Fruit fly (Drosophila melanogaster) whole organism, embryonic: ENCODE data around the gene CG33267.

Experiments
- Antp ChIP-seq: fragments of 200-800 bp; sonication (Bioruptor generic); optimal IDR thresholded peaks from 3 replicates; lab custom pipeline; 2016; ENCODE audit warnings: missing biosample characterization, missing genetic modification characterization
- Asciz ChIP-seq: fragments of 200-800 bp; sonication (Bioruptor generic); optimal IDR thresholded peaks from 2 replicates; lab custom pipeline; 2017; ENCODE audit warnings: missing biosample characterization, mild to moderate bottlenecking, missing genetic modification characterization, missing genetic modification reagents
- Blimp-1 ChIP-seq: fragments of 200-800 bp; sonication (Bioruptor generic); optimal IDR thresholded peaks from 3 replicates; lab custom pipeline; 2018; ENCODE audit warnings: missing biosample characterization, missing genetic modification characterization, mild to moderate bottlenecking, moderate library complexity, missing genetic modification reagents
- Bteb2 ChIP-seq: fragments of 200-800 bp; sonication (Bioruptor generic); optimal IDR thresholded peaks from 2 replicates; lab custom pipeline; 2016; ENCODE audit warnings: missing biosample characterization, missing genetic modification characterization
- CG10321 ChIP-seq: fragments of 200-800 bp; sonication (Bioruptor generic); IDR thresholded peaks from 2 replicates; pipeline ENCODE4 v1.3.6; 2022; ENCODE audit warnings: missing biosample characterization, missing genetic modification characterization
- CG10543 ChIP-seq: fragments of 200-800 bp; sonication (Bioruptor generic); optimal IDR thresholded peaks from 3 replicates; lab custom pipeline; 2017; ENCODE audit warnings: missing biosample characterization, mild to moderate bottlenecking, missing genetic modification characterization, moderate library complexity
- CG10979 ChIP-seq: fragments of 200-800 bp; sonication (Bioruptor generic); optimal IDR thresholded peaks from 2 replicates; lab custom pipeline; 2018; ENCODE audit warnings: missing biosample characterization, mild to moderate bottlenecking, missing genetic modification characterization, moderate library complexity
- CG11085 ChIP-seq: fragments of 200-800 bp; sonication (Bioruptor generic); IDR thresholded peaks from 2 replicates; pipeline ENCODE4 v1.3.6; 2022; ENCODE audit warnings: missing biosample characterization, missing genetic modification characterization
- CG11456 ChIP-seq: fragments of 200-800 bp; sonication (Bioruptor generic); IDR thresholded peaks from 3 replicates; pipeline ENCODE4 v1.3.6; 2022; ENCODE audit warnings: missing biosample characterization, missing genetic modification characterization
- CG11560 ChIP-seq: fragments of 200-800 bp; sonication (Bioruptor generic); IDR thresholded peaks from 3 replicates; pipeline ENCODE4 v1.3.6; 2022; ENCODE audit warnings: missing biosample characterization, missing genetic modification characterization
- CG11696 ChIP-seq: fragments of 200-800 bp; sonication (Bioruptor generic); IDR thresholded peaks from 2 replicates; pipeline ENCODE4 v1.3.6; 2022; ENCODE audit warnings: missing biosample characterization, missing genetic modification characterization
- CG12236 ChIP-seq: fragments of 200-800 bp; sonication (Bioruptor generic); optimal IDR thresholded peaks from 2 replicates; lab custom pipeline; 2016; ENCODE audit warnings: missing biosample characterization, missing genetic modification characterization
- CG12769 ChIP-seq: fragments of 200-800 bp; sonication (Bioruptor generic); optimal IDR thresholded peaks from 2 replicates; lab custom pipeline; 2019; ENCODE audit warnings: missing biosample characterization, mild to moderate bottlenecking, missing genetic modification characterization, moderate library complexity
- CG13296 ChIP-seq: fragments of 200-800 bp; sonication (Bioruptor generic); optimal IDR thresholded peaks from 3 replicates; lab custom pipeline; 2018; ENCODE audit warnings: missing biosample characterization, mild to moderate bottlenecking, missing genetic modification characterization
- CG13624 ChIP-seq: fragments of 200-800 bp; sonication (Bioruptor generic); optimal IDR thresholded peaks from 2 replicates; lab custom pipeline; 2016; ENCODE audit warnings: missing biosample characterization, missing genetic modification characterization
- CG15011 ChIP-seq: fragments of 200-800 bp; sonication (Bioruptor generic); optimal IDR thresholded peaks from 3 replicates; lab custom pipeline; 2018; ENCODE audit warnings: missing biosample characterization, mild to moderate bottlenecking, missing genetic modification characterization
- CG15479 ChIP-seq: fragments of 200-800 bp; sonication (Bioruptor generic); optimal IDR thresholded peaks from 3 replicates; lab custom pipeline; 2019; ENCODE audit warnings: missing biosample characterization, mild to moderate bottlenecking, missing genetic modification characterization, moderate library complexity
- CG17186 ChIP-seq: fragments of 200-800 bp; sonication (Bioruptor generic); optimal IDR thresholded peaks from 3 replicates; lab custom pipeline; 2017; ENCODE audit warnings: missing biosample characterization, missing genetic modification reagents, missing genetic modification characterization
- CG18011 ChIP-seq: fragments of 200-800 bp; sonication (Bioruptor generic); optimal IDR thresholded peaks from 2 replicates; lab custom pipeline; 2017; ENCODE audit warnings: missing biosample characterization, missing genetic modification characterization, mild to moderate bottlenecking, moderate library complexity, missing genotype
- CG18262 ChIP-seq: fragments of 200-800 bp; optimal IDR thresholded peaks from 3 replicates; lab custom pipeline; 2019; ENCODE audit warnings: missing biosample characterization, mild to moderate bottlenecking, missing genetic modification characterization, moderate library complexity
- CG2129 ChIP-seq: fragments of 200-800 bp; sonication (Bioruptor generic); IDR thresholded peaks from 2 replicates; pipeline ENCODE4 v1.3.6; 2022; ENCODE audit warnings: missing biosample characterization, missing genetic modification characterization; ENCODE audit not compliant: partially characterized antibody
- CG3407 ChIP-seq: fragments of 200-800 bp; sonication (Bioruptor generic); optimal IDR thresholded peaks from 2 replicates; lab custom pipeline; 2018; ENCODE audit warnings: missing biosample characterization, mild to moderate bottlenecking, missing genetic modification characterization
- CG34224 ChIP-seq: fragments of 200-800 bp; sonication (Bioruptor generic); IDR thresholded peaks from 3 replicates; pipeline ENCODE4 v1.3.6; 2022; ENCODE audit warnings: missing biosample characterization, missing genetic modification characterization; ENCODE audit not compliant: partially characterized antibody
- CG3838 ChIP-seq: fragments of 200-800 bp; sonication (Bioruptor generic); optimal IDR thresholded peaks from 3 replicates; lab custom pipeline; 2016; ENCODE audit warnings: missing biosample characterization, missing genetic modification characterization
- CG43689 ChIP-seq: fragments of 200-800 bp; sonication (Bioruptor generic); IDR thresholded peaks from 2 replicates; pipeline ENCODE4 v1.3.6; 2022; ENCODE audit warnings: missing biosample characterization, missing genetic modification characterization
- CG7786 ChIP-seq: fragments of 200-800 bp; sonication (Bioruptor generic); optimal IDR thresholded peaks from 2 replicates; lab custom pipeline; 2016; ENCODE audit warnings: missing biosample characterization, missing genetic modification characterization
- CG8281 ChIP-seq: fragments of 200-800 bp; sonication (Bioruptor generic); optimal IDR thresholded peaks from 2 replicates; lab custom pipeline; 2018; ENCODE audit warnings: missing biosample characterization, mild to moderate bottlenecking, missing genetic modification characterization, moderate library complexity
- CG8290 ChIP-seq, 3 experiments: fragments of 200-800 bp; sonication (Bioruptor generic); optimal IDR thresholded peaks; 2 replicates each; lab custom pipeline; 2016 to 2019; ENCODE audit warnings: missing biosample characterization in 3 of 3, missing genetic modification characterization in 3 of 3, mild to moderate bottlenecking in 2 of 3, moderate library complexity in 1 of 3
- CG9932 ChIP-seq: fragments of 200-800 bp; sonication (Bioruptor generic); IDR thresholded peaks from 2 replicates; pipeline ENCODE4 v1.3.6; 2022; ENCODE audit warnings: missing biosample characterization, missing genetic modification characterization
- D19B ChIP-seq: fragments of 200-800 bp; sonication (Bioruptor generic); optimal IDR thresholded peaks from 2 replicates; lab custom pipeline; 2017; ENCODE audit warnings: missing biosample characterization, mild to moderate bottlenecking, missing genetic modification characterization
- Drgx ChIP-seq: fragments of 200-800 bp; sonication (Bioruptor generic); IDR thresholded peaks from 2 replicates; pipeline ENCODE4 v1.3.6; 2022; ENCODE audit warnings: missing biosample characterization, missing genetic modification characterization
- Lim3 ChIP-seq: fragments of 200-800 bp; sonication (Bioruptor generic); IDR thresholded peaks from 2 replicates; pipeline ENCODE4 v1.3.6; 2022; ENCODE audit warnings: missing biosample characterization, missing genetic modification characterization
- NFAT ChIP-seq: fragments of 200-800 bp; sonication (Bioruptor generic); IDR thresholded peaks from 2 replicates; pipeline ENCODE4 v1.3.6; 2022; ENCODE audit warnings: missing biosample characterization, missing genetic modification characterization
- Nf-YC ChIP-seq: fragments of 200-800 bp; optimal IDR thresholded peaks from 3 replicates; lab custom pipeline; 2019; ENCODE audit warnings: missing biosample characterization, mild to moderate bottlenecking, missing genetic modification characterization, moderate library complexity
- Oli ChIP-seq: fragments of 200-800 bp; sonication (Bioruptor generic); optimal IDR thresholded peaks from 2 replicates; lab custom pipeline; 2018; ENCODE audit warnings: missing biosample characterization, mild to moderate bottlenecking, missing genetic modification characterization, moderate library complexity
- Sox102F ChIP-seq: fragments of 200-800 bp; sonication (Bioruptor generic); optimal IDR thresholded peaks from 2 replicates; lab custom pipeline; 2018; ENCODE audit warnings: missing biosample characterization, mild to moderate bottlenecking, missing genetic modification characterization, moderate library complexity
- Stat92E ChIP-seq, 3 experiments: fragments of >200 bp in 2 of 3; fragments of 200-800 bp in 1 of 3; sonication (Bioruptor generic) in 1 of 3; optimal IDR thresholded peaks; 2 replicates each; lab custom pipeline; 2017 to 2019; ENCODE audit warnings: missing biosample characterization in 3 of 3, missing genetic modification characterization in 3 of 3, mild to moderate bottlenecking in 1 of 3, moderate library complexity in 1 of 3
- chinmo ChIP-seq: fragments of 200-800 bp; sonication (Bioruptor generic); IDR thresholded peaks from 4 replicates; pipeline ENCODE4 v1.3.6; 2022; ENCODE audit warnings: missing biosample characterization, missing genetic modification characterization; ENCODE audit not compliant: partially characterized antibody
- croc ChIP-seq: fragments of 200-800 bp; sonication (Bioruptor generic); conservative IDR thresholded peaks from 3 replicates; pipeline ENCODE4 v1.3.6; 2022; ENCODE audit warnings: missing biosample characterization, missing genetic modification characterization
- gsb-n ChIP-seq: fragments of 200-800 bp; sonication (Bioruptor generic); optimal IDR thresholded peaks from 3 replicates; lab custom pipeline; 2018; ENCODE audit warnings: missing biosample characterization, mild to moderate bottlenecking, missing genetic modification characterization
- insv ChIP-seq, 2 experiments: fragments of 200-800 bp; sonication (Bioruptor generic); optimal IDR thresholded peaks; 3 replicates each; lab custom pipeline; 2016 to 2018; ENCODE audit warnings: missing biosample characterization in 2 of 2, missing genetic modification characterization in 2 of 2
- kay ChIP-seq: fragments of 200-800 bp; sonication (Bioruptor generic); optimal IDR thresholded peaks from 2 replicates; lab custom pipeline; 2016; ENCODE audit warnings: missing biosample characterization, missing genetic modification characterization
- lbe ChIP-seq: fragments of 200-800 bp; sonication (Bioruptor generic); optimal IDR thresholded peaks from 2 replicates; lab custom pipeline; 2016; ENCODE audit warnings: missing biosample characterization, mild to moderate bottlenecking, missing genetic modification characterization
- lola ChIP-seq, 3 experiments: fragments of >200 bp in 2 of 3; fragments of 200-800 bp in 1 of 3; sonication (Bioruptor generic) in 1 of 3; optimal IDR thresholded peaks; 2 replicates each; lab custom pipeline; 2017 to 2019; ENCODE audit warnings: missing biosample characterization in 3 of 3, missing genetic modification characterization in 3 of 3, mild to moderate bottlenecking in 1 of 3, moderate library complexity in 1 of 3
- prd ChIP-seq, 3 experiments: fragments of >200 bp in 2 of 3; fragments of 200-800 bp in 1 of 3; sonication (Bioruptor generic) in 1 of 3; optimal IDR thresholded peaks in 2 of 3; IDR thresholded peaks in 1 of 3; 2 replicates in 2 of 3; 3 replicates in 1 of 3; pipeline versions ENCODE4 v1.3.6 to Lab custom; 2017 to 2022; ENCODE audit warnings: missing biosample characterization in 1 of 3, missing genetic modification characterization in 1 of 3
- vvl ChIP-seq: fragments of 200-800 bp; sonication (Bioruptor generic); IDR thresholded peaks from 2 replicates; pipeline ENCODE4 v1.3.6; 2022; ENCODE audit warnings: missing biosample characterization, missing genetic modification characterization

CG33267 gene

dm6 chr3L:11561946-11562760 lies 2.1 kb upstream of the CG33267 start, which contains the start of the genes CG7394 and Mob2 (continued):
- peak; percentile 57 for TF ChIP-seq CG12236 (GFP tag; lab: Kevin White, UChicago)
- TF ChIP-seq Antp, result peak; percentile 63
- peak; percentile 12 for TF ChIP-seq CG15479
- peak; percentile 79 for TF ChIP-seq CG15011 (GFP tag; lab: Kevin White, UChicago)
- peak; percentile 85 for TF ChIP-seq CG10979 (tag; lab: Kevin White, UChicago)
- TF ChIP-seq CG12769 (tag; lab: Kevin White, UChicago), result peak; percentile 94
- TF ChIP-seq CG10543 (GFP tag; lab: Kevin White, UChicago), result peak; percentile 89
- TF ChIP-seq croc (GFP tag; lab: Robert Waterston, UW), result peak; percentile 64
- peak; percentile 89 for TF ChIP-seq CG8290 (GFP tag; optimal IDR thresholded peaks at IDR 0.05; lab: Kevin White, UChicago)
- peak; percentile 81 to 92 for TF ChIP-seq CG8290 (tag; optimal IDR thresholded peaks at IDR 0.05; lab: Kevin White, UChicago)
- TF ChIP-seq CG3838 (GFP tag; lab: Kevin White, UChicago), result peak; percentile 70
- peak; percentile 87 for TF ChIP-seq CG34224 (GFP tag; lab: Robert Waterston, UW)
- TF ChIP-seq Oli (tag; lab: Kevin White, UChicago), result peak; percentile 86
- peak; percentile 88 for TF ChIP-seq lbe (GFP tag; lab: Kevin White, UChicago)
- peak in 2 of 3 experiments; percentile 14 to 83 for TF ChIP-seq Stat92E (GFP tag; optimal IDR thresholded peaks at IDR 0.05; lab: Kevin White, UChicago)
- 0 out of 2 replicates have a peak, but pooled peaks have one; percentile 19 for TF ChIP-seq Lim3 (GFP tag; lab: Robert Waterston, UW)
- peak; percentile 27 for TF ChIP-seq D19B (GFP tag; lab: Kevin White, UChicago)
- peak; percentile 53; the same call in 1 of the 2 replicates for TF ChIP-seq CG43689 (GFP tag; lab: Robert Waterston, UW)
- TF ChIP-seq CG17186 (GFP tag; lab: Kevin White, UChicago), result peak; percentile 97
- peak in 1 of 2 experiments; percentile 64 for TF ChIP-seq insv (GFP tag; optimal IDR thresholded peaks at IDR 0.05; lab: Kevin White, UChicago)
- TF ChIP-seq CG11456 (GFP tag; lab: Robert Waterston, UW), result peak; percentile 93
- peak; percentile 96 for TF ChIP-seq Sox102F (GFP tag; lab: Kevin White, UChicago)
- TF ChIP-seq vvl (GFP tag; lab: Robert Waterston, UW), result peak; percentile 94
- peak; percentile 69 for TF ChIP-seq CG2129 (GFP tag; lab: Robert Waterston, UW)
- TF ChIP-seq chinmo, result peak; percentile 76; the same call in 2 of the 4 replicates
- TF ChIP-seq CG18262, result peak; percentile 86
- peak; percentile 57 for TF ChIP-seq Asciz (GFP tag; lab: Kevin White, UChicago)
- TF ChIP-seq CG8281 (tag; lab: Kevin White, UChicago), result peak; percentile 62
- TF ChIP-seq CG11085 (GFP tag; lab: Robert Waterston, UW), result peak; percentile 87
- peak; percentile 82; the same call in 2 of the 3 replicates for TF ChIP-seq CG11560
- TF ChIP-seq CG13624 (GFP tag; lab: Kevin White, UChicago), result peak; percentile 81
- TF ChIP-seq Blimp-1 (GFP tag; lab: Kevin White, UChicago), result peak; percentile 88
- TF ChIP-seq CG13296 (GFP tag; lab: Kevin White, UChicago), result peak; percentile 83
- TF ChIP-seq NFAT (GFP tag; lab: Robert Waterston, UW), result peak; percentile 91
- peak; percentile 85 for TF ChIP-seq Bteb2
- peak; percentile 84 for TF ChIP-seq CG7786 (GFP tag; lab: Kevin White, UChicago)
- no peak for TF ChIP-seq prd (optimal IDR thresholded peaks at IDR 0.05; lab: Kevin White, UChicago)
- TF ChIP-seq prd (GFP tag; IDR thresholded peaks at IDR 0.05; lab: Robert Waterston, UW), result peak; percentile 92
- peak; percentile 96 for TF ChIP-seq CG9932 (GFP tag; lab: Robert Waterston, UW)
- peak; percentile 81 for TF ChIP-seq CG18011 (GFP tag; lab: Kevin White, UChicago)
- peak; percentile 62 for TF ChIP-seq CG3407 (GFP tag; lab: Kevin White, UChicago)
- peak; percentile 67 for TF ChIP-seq CG10321 (GFP tag; lab: Robert Waterston, UW)
- TF ChIP-seq Nf-YC (tag; lab: Kevin White, UChicago), result peak; percentile 76
- peak; percentile 52; the same call in 1 of the 2 replicates for TF ChIP-seq CG11696 (GFP tag; lab: Robert Waterston, UW)
- peak; percentile 65 for TF ChIP-seq gsb-n (tag; lab: Kevin White, UChicago)
- peak; percentile 87 for TF ChIP-seq Drgx (GFP tag; lab: Robert Waterston, UW)
- TF ChIP-seq lola (GFP tag; optimal IDR thresholded peaks at IDR 0.05; lab: Kevin White, UChicago), result peak in 1 of 3 experiments; percentile 85
- peak; percentile 84 for TF ChIP-seq kay
